Fruit fly (Drosophila melanogaster): ENCODE measurements around the gene CG10064.

- TF ChIP-seq Mnt (GFP tag; optimal IDR thresholded peaks at IDR 0.05) (no peak), CG14711 (tag; optimal IDR thresholded peaks at IDR 0.05) (no peak), Crg-1 (GFP tag; optimal IDR thresholded peaks at IDR 0.05) (no peak), CG12768 (GFP tag; optimal IDR thresholded peaks at IDR 0.05) (no peak), tj (GFP tag; optimal IDR thresholded peaks at IDR 0.05) (no peak), cnc (optimal IDR thresholded peaks at IDR 0.05) (no peak), bab1 (GFP tag; optimal IDR thresholded peaks at IDR 0.05) (no peak), CG11617 (GFP tag; optimal IDR thresholded peaks at IDR 0.05) (no peak), toe (GFP tag; optimal IDR thresholded peaks at IDR 0.05) (no peak), CG7101 (tag; optimal IDR thresholded peaks at IDR 0.05) (no peak), CG1620 (GFP tag; optimal IDR thresholded peaks at IDR 0.05) (no peak), kay (GFP tag; ENCODE audit: borderline replicate concordance) (no peak), CG5204 (GFP tag; optimal IDR thresholded peaks at IDR 0.05) (no peak)
These were observed at the start of gene CG10064 for dm6 chr3L:6967797-6968196.
